Worm (Caenorhabditis elegans) whole organism, L1 larva: ENCODE measurements around the gene ogt-1.

Experiments used
- Y116A8C.19 ChIP-seq: sonication (generic microtip); optimal IDR thresholded peaks from 2 replicates; lab custom pipeline; 2016; ENCODE audit warnings: missing compliant biosample characterization, missing genetic modification characterization, borderline replicate concordance
- ama-1 ChIP-seq: fragments of 150-350 bp; optimal IDR thresholded peaks from 2 replicates; lab custom pipeline; 2014
- blmp-1 ChIP-seq: fragments of 150-350 bp; optimal IDR thresholded peaks from 2 replicates; lab custom pipeline; 2014; ENCODE audit warnings: missing biosample characterization, missing genetic modification characterization
- ceh-90 ChIP-seq: sonication (generic microtip); optimal IDR thresholded peaks from 2 replicates; lab custom pipeline; 2016; ENCODE audit warnings: missing genetic modification characterization, missing compliant biosample characterization
- dpl-1 ChIP-seq, 3 experiments: fragments of 150-350 bp in 2 of 3; sonication (generic microtip) in 1 of 3; optimal IDR thresholded peaks; 2 replicates each; lab custom pipeline; 2014 to 2017; ENCODE audit warnings: missing biosample characterization in 3 of 3, missing genetic modification characterization in 3 of 3, missing genetic modification reagents in 3 of 3
- efl-1 ChIP-seq, 4 experiments: fragments of 150-350 bp; optimal IDR thresholded peaks in 3 of 4; peaks in 1 of 4; 1 replicate in 1 of 4; 2 replicates in 3 of 4; lab custom pipeline; 2014; ENCODE audit warnings: missing biosample characterization in 2 of 4, missing genetic modification characterization in 2 of 4, missing genetic modification reagents in 2 of 4
- egl-27 ChIP-seq, 2 experiments: fragments of 150-350 bp in 1 of 2; sonication (generic microtip); optimal IDR thresholded peaks; 3 replicates each; lab custom pipeline; 2017 to 2018; ENCODE audit warnings: missing biosample characterization in 2 of 2, missing genetic modification characterization in 2 of 2, missing genetic modification reagents in 2 of 2
- elt-3 ChIP-seq, 6 experiments: fragments of 150-350 bp in 1 of 6; sonication (generic microtip); optimal IDR thresholded peaks; 2 replicates each; lab custom pipeline; 2017 to 2018; ENCODE audit warnings: missing biosample characterization in 6 of 6, missing genetic modification characterization in 6 of 6, inconsistent platforms in 1 of 6
- fkh-10 ChIP-seq: sonication (generic microtip); optimal IDR thresholded peaks from 2 replicates; lab custom pipeline; 2017; ENCODE audit warnings: missing biosample characterization, missing genetic modification reagents, missing genetic modification characterization
- fkh-4 ChIP-seq: sonication (generic microtip); optimal IDR thresholded peaks from 2 replicates; lab custom pipeline; 2016; ENCODE audit warnings: missing compliant biosample characterization, missing genetic modification characterization, borderline replicate concordance
- fkh-8 ChIP-seq: sonication (generic microtip); optimal IDR thresholded peaks from 2 replicates; lab custom pipeline; 2016; ENCODE audit warnings: mild to moderate bottlenecking, missing genetic modification characterization, missing compliant biosample characterization
- fos-1 ChIP-seq: fragments of 150-350 bp; optimal IDR thresholded peaks from 2 replicates; lab custom pipeline; 2014; ENCODE audit warnings: missing biosample characterization, missing genetic modification characterization
- grh-1 ChIP-seq: fragments of 200-800 bp; sonication (Bioruptor generic); IDR thresholded peaks from 2 replicates; pipeline ENCODE4 v1.3.6; 2022; ENCODE audit warnings: missing genetic modification reagents, missing genetic modification characterization, missing compliant biosample characterization
- hpl-2 ChIP-seq: fragments of 150-350 bp; optimal IDR thresholded peaks from 2 replicates; lab custom pipeline; 2014; ENCODE audit warnings: missing biosample characterization, missing genetic modification reagents, missing genetic modification characterization
- irx-1 ChIP-seq: sonication (generic microtip); optimal IDR thresholded peaks from 2 replicates; lab custom pipeline; 2016; ENCODE audit warnings: missing genetic modification characterization, missing compliant biosample characterization
- lin-13 ChIP-seq: fragments of 150-350 bp; optimal IDR thresholded peaks from 2 replicates; lab custom pipeline; 2014; ENCODE audit warnings: missing biosample characterization, missing genetic modification reagents, missing genetic modification characterization
- lin-14 ChIP-seq: fragments of 200-800 bp; sonication (Bioruptor generic); optimal IDR thresholded peaks from 2 replicates; lab custom pipeline; 2018; ENCODE audit warnings: mild to moderate bottlenecking, missing genetic modification characterization, moderate library complexity, missing compliant biosample characterization
- lin-35 ChIP-seq, 2 experiments: fragments of 150-350 bp; optimal IDR thresholded peaks; 2 replicates each; lab custom pipeline; 2014; ENCODE audit warnings: missing biosample characterization in 2 of 2, missing genetic modification characterization in 2 of 2, missing genetic modification reagents in 2 of 2
- lir-3 ChIP-seq: sonication (generic microtip); optimal IDR thresholded peaks from 2 replicates; lab custom pipeline; 2016; ENCODE audit warnings: mild to moderate bottlenecking, missing genetic modification characterization, moderate library complexity, missing compliant biosample characterization; ENCODE audit not compliant: poor library complexity
- lsy-2 ChIP-seq, 2 experiments: fragments of 150-350 bp; optimal IDR thresholded peaks; 2 replicates each; lab custom pipeline; 2014; ENCODE audit warnings: missing biosample characterization in 2 of 2, missing genetic modification characterization in 2 of 2
- mdl-1 ChIP-seq, 2 experiments: fragments of 150-350 bp; optimal IDR thresholded peaks; 2 replicates each; lab custom pipeline; 2014 to 2017; ENCODE audit warnings: missing biosample characterization in 2 of 2, missing genetic modification characterization in 2 of 2, inconsistent platforms in 1 of 2
- mef-2 ChIP-seq: fragments of 150-350 bp; optimal IDR thresholded peaks from 2 replicates; lab custom pipeline; 2014; ENCODE audit warnings: missing biosample characterization, missing genetic modification characterization
- nhr-11 ChIP-seq: fragments of 150-350 bp; optimal IDR thresholded peaks from 2 replicates; lab custom pipeline; 2014; ENCODE audit warnings: missing biosample characterization, missing genetic modification characterization
- nhr-20 ChIP-seq: sonication (generic microtip); optimal IDR thresholded peaks from 2 replicates; lab custom pipeline; 2016; ENCODE audit warnings: mild to moderate bottlenecking, missing genetic modification characterization, missing compliant biosample characterization
- nhr-28 ChIP-seq: fragments of 150-350 bp; optimal IDR thresholded peaks from 2 replicates; lab custom pipeline; 2014; ENCODE audit warnings: missing biosample characterization, missing genetic modification characterization
- nhr-47 ChIP-seq: sonication (generic microtip); optimal IDR thresholded peaks from 2 replicates; lab custom pipeline; 2016; ENCODE audit warnings: mild to moderate bottlenecking, missing genetic modification characterization, moderate library complexity, missing compliant biosample characterization
- nhr-76 ChIP-seq: sonication (generic microtip); optimal IDR thresholded peaks from 2 replicates; lab custom pipeline; 2017; ENCODE audit warnings: missing biosample characterization, missing genetic modification characterization
- nhr-84 ChIP-seq: sonication (generic microtip); optimal IDR thresholded peaks from 2 replicates; lab custom pipeline; 2017; ENCODE audit warnings: missing biosample characterization, missing genetic modification characterization
- nhr-90 ChIP-seq: sonication (generic microtip); optimal IDR thresholded peaks from 2 replicates; lab custom pipeline; 2016; ENCODE audit warnings: mild to moderate bottlenecking, missing genetic modification characterization, missing compliant biosample characterization; ENCODE audit not compliant: poor library complexity
- pag-3 ChIP-seq: sonication (generic microtip); optimal IDR thresholded peaks from 2 replicates; lab custom pipeline; 2017; ENCODE audit warnings: missing genetic modification characterization, mild to moderate bottlenecking, missing compliant biosample characterization, antibody characterized with exemption, borderline replicate concordance; ENCODE audit not compliant: insufficient read depth
- pqm-1 ChIP-seq: sonication (generic microtip); optimal IDR thresholded peaks from 3 replicates; lab custom pipeline; 2017; ENCODE audit warnings: missing biosample characterization, missing genetic modification characterization
- skn-1 ChIP-seq: fragments of 150-350 bp; optimal IDR thresholded peaks from 2 replicates; lab custom pipeline; 2014; ENCODE audit warnings: missing biosample characterization, missing genetic modification characterization
- snpc-4 ChIP-seq: fragments of 150-350 bp; optimal IDR thresholded peaks from 2 replicates; lab custom pipeline; 2014; ENCODE audit warnings: missing biosample characterization, missing genetic modification characterization
- unc-86 ChIP-seq: sonication (generic microtip); optimal IDR thresholded peaks from 2 replicates; lab custom pipeline; 2016; ENCODE audit warnings: missing genetic modification characterization, missing compliant biosample characterization
- unc-98 ChIP-seq: fragments of 200-800 bp; sonication (Bioruptor generic); IDR thresholded peaks from 2 replicates; pipeline ENCODE4 v1.3.6; 2022; ENCODE audit warnings: missing genetic modification characterization, missing compliant biosample characterization
- vab-15 ChIP-seq: sonication (generic microtip); optimal IDR thresholded peaks from 2 replicates; lab custom pipeline; 2017; ENCODE audit warnings: missing genotype, mild to moderate bottlenecking, missing genetic modification characterization, missing compliant biosample characterization
- xbp-1 ChIP-seq: sonication (generic microtip); optimal IDR thresholded peaks from 2 replicates; lab custom pipeline; 2016; ENCODE audit warnings: missing genetic modification characterization, missing compliant biosample characterization
- zip-4 ChIP-seq: fragments of 200-800 bp; sonication (Bioruptor generic); optimal IDR thresholded peaks from 2 replicates; lab custom pipeline; 2018; ENCODE audit warnings: mild to moderate bottlenecking, missing genetic modification characterization, moderate library complexity, missing compliant biosample characterization
- ztf-11 ChIP-seq, 2 experiments: sonication (generic microtip); optimal IDR thresholded peaks; 2 replicates each; lab custom pipeline; 2016 to 2017; ENCODE audit warnings: missing genetic modification characterization in 2 of 2, missing biosample characterization in 1 of 2, missing compliant biosample characterization in 1 of 2
- ztf-4 ChIP-seq: fragments of 150-350 bp; optimal IDR thresholded peaks from 2 replicates; lab custom pipeline; 2014; ENCODE audit warnings: missing biosample characterization, missing genetic modification characterization

Gene ogt-1

DNA sequence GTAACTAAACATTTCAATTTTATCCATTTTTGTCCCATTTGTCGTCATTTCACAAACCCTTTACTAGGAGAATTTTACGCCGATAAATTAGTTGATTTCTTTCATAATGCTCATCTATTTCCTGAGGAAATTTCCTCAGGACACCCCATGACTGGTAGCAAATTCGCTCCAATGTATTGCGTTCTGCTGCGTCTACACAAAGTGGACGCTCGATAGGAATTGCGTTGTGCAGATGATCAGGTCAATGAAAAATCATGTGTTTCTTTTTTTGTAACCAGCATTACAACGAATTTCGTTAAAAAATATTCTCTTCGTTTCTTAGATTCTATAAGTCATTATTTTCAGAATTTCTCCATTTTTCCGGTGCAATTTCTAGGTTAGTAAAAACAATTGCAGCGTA, 28.2 kb upstream of the ogt-1 start, which contains the start of gene epg-4 (continued):
- peak; percentile 19 to 57 for TF ChIP-seq efl-1 (optimal IDR thresholded peaks at IDR 0.05; lab: Kevin White, UChicago)
- peak; percentile 45 to 93 for TF ChIP-seq efl-1 (GFP tag; optimal IDR thresholded peaks at IDR 0.05 in 1 of 2; lab: Kevin White, UChicago)
- TF ChIP-seq ceh-90 (tag; lab: Kevin White, UChicago): no peak
- no peak for TF ChIP-seq vab-15 (tag; lab: Kevin White, UChicago)
- TF ChIP-seq nhr-76: no peak
- TF ChIP-seq unc-86 (tag; lab: Kevin White, UChicago): no peak
- TF ChIP-seq nhr-84 (tag; lab: Kevin White, UChicago): no peak
- TF ChIP-seq elt-3 (tag; optimal IDR thresholded peaks at IDR 0.05; lab: Kevin White, UChicago): peak in 1 of 6 experiments; percentile 13
- TF ChIP-seq fos-1 (tag; lab: Kevin White, UChicago): no peak
- no peak for TF ChIP-seq irx-1
- no peak for TF ChIP-seq egl-27 (tag; optimal IDR thresholded peaks at IDR 0.05; lab: Kevin White, UChicago)
- no peak for TF ChIP-seq zip-4 (GFP tag; lab: Kevin White, UChicago)
- TF ChIP-seq mdl-1 (tag; optimal IDR thresholded peaks at IDR 0.05; lab: Kevin White, UChicago): peak in 1 of 2 experiments; percentile 22
- no peak for TF ChIP-seq lin-13 (GFP tag; lab: Kevin White, UChicago)
- no peak for TF ChIP-seq xbp-1 (tag; lab: Kevin White, UChicago)
- TF ChIP-seq snpc-4 (tag; lab: Kevin White, UChicago): no peak
- peak; percentile 47 for TF ChIP-seq skn-1
- no peak for TF ChIP-seq fkh-10 (GFP tag; lab: Kevin White, UChicago)
- peak; percentile 42 to 79 for TF ChIP-seq lin-35 (GFP tag; optimal IDR thresholded peaks at IDR 0.05; lab: Kevin White, UChicago)
- TF ChIP-seq nhr-28 (tag; lab: Kevin White, UChicago): no peak
- peak; percentile 33 for TF ChIP-seq blmp-1
- TF ChIP-seq Y116A8C.19 (tag; lab: Kevin White, UChicago): no peak
- no peak for TF ChIP-seq pag-3 (tag; lab: Kevin White, UChicago)
- no peak for TF ChIP-seq lir-3
- TF ChIP-seq unc-98 (GFP tag; lab: Robert Waterston, UW): no peak
- no peak for TF ChIP-seq hpl-2
- peak; percentile 70 for TF ChIP-seq lin-14
- no peak for TF ChIP-seq fkh-4 (tag; lab: Kevin White, UChicago)
- TF ChIP-seq grh-1 (GFP tag; lab: Robert Waterston, UW): no peak
- TF ChIP-seq ztf-4 (tag; lab: Kevin White, UChicago): no peak
- TF ChIP-seq dpl-1 (GFP tag; optimal IDR thresholded peaks at IDR 0.05; lab: Kevin White, UChicago): peak; percentile 9 to 53 (median 41)
- no peak for TF ChIP-seq pqm-1 (tag; lab: Kevin White, UChicago)
- no peak for TF ChIP-seq nhr-11
- TF ChIP-seq mef-2 (tag; lab: Kevin White, UChicago): no peak
- TF ChIP-seq ztf-11 (tag; optimal IDR thresholded peaks at IDR 0.05; lab: Kevin White, UChicago): no peak
- peak; percentile 15 for TF ChIP-seq nhr-20
- no peak for TF ChIP-seq fkh-8 (tag; lab: Kevin White, UChicago)

DNA sequence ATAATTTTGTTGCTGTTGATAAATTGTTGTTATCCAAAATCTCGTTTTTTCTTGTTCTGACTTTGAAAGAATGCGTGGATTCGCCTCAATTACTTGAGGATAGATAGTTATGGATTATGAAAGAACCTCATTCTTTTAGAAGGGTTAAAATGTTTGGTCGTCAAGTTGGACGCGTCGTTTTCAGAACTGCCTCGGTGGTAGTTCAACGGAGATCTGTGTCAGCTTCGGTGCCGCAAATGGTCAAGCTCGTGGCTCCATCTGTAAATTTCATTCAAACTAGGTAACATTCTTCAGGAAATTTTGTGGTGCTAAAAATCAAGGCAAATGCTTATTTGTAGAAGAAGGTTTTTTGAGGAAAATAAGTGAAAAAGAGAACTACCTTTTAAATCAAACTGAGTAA, 27.0 kb upstream of the ogt-1 start, which contains the start of gene ndab-2:
TSS of gene ndab-2 (plus strand) at position 140 of the 400 bp plus-strand sequence.
- peak in 1 of 2 experiments; percentile 28 for TF ChIP-seq lsy-2 (tag; optimal IDR thresholded peaks at IDR 0.05; lab: Kevin White, UChicago)
- no peak for TF ChIP-seq ztf-11 (tag; optimal IDR thresholded peaks at IDR 0.05; lab: Kevin White, UChicago)
- TF ChIP-seq ama-1 (lab: Kevin White, UChicago): peak; percentile 41
- peak; percentile 5 for TF ChIP-seq nhr-90 (tag; lab: Kevin White, UChicago)
- no peak for TF ChIP-seq blmp-1
- peak; percentile 18 for TF ChIP-seq nhr-47 (tag; lab: Kevin White, UChicago)
